Worm (Caenorhabditis elegans) whole organism, late embryonic: ENCODE measurements around the gene Y102E9.6.

ENCODE experiments used
- F13H6.1 ChIP-seq: sonication (generic microtip); optimal IDR thresholded peaks from 2 replicates; lab custom pipeline; 2016; ENCODE audit warnings: missing genetic modification characterization, missing compliant biosample characterization
- K02D7.2 ChIP-seq: sonication (generic microtip); optimal IDR thresholded peaks from 2 replicates; lab custom pipeline; 2017; ENCODE audit warnings: mild to moderate bottlenecking, missing genetic modification characterization, missing compliant biosample characterization
- Y22D7AL.16 ChIP-seq: sonication (generic microtip); optimal IDR thresholded peaks from 2 replicates; lab custom pipeline; 2016; ENCODE audit warnings: missing genetic modification characterization, missing compliant biosample characterization
- ahr-1 ChIP-seq: sonication (generic microtip); optimal IDR thresholded peaks from 2 replicates; lab custom pipeline; 2016; ENCODE audit warnings: missing genetic modification characterization, missing compliant biosample characterization
- ama-1 ChIP-seq: fragments of 150-350 bp; optimal IDR thresholded peaks from 2 replicates; lab custom pipeline; 2014
- ceh-14 ChIP-seq: sonication (generic microtip); optimal IDR thresholded peaks from 2 replicates; lab custom pipeline; 2016; ENCODE audit warnings: missing genotype, missing genetic modification characterization, missing compliant biosample characterization
- ceh-19 ChIP-seq: fragments of 200-800 bp; sonication (Bioruptor generic); optimal IDR thresholded peaks from 2 replicates; lab custom pipeline; 2018; ENCODE audit warnings: mild to moderate bottlenecking, missing genetic modification characterization, missing compliant biosample characterization
- ceh-2 ChIP-seq: sonication (generic microtip); optimal IDR thresholded peaks from 2 replicates; lab custom pipeline; 2016; ENCODE audit warnings: missing genotype, missing genetic modification characterization, missing compliant biosample characterization
- ceh-30 ChIP-seq: fragments of 150-350 bp; optimal IDR thresholded peaks from 2 replicates; lab custom pipeline; 2014; ENCODE audit warnings: missing biosample characterization, missing genetic modification characterization
- ceh-31 ChIP-seq: sonication (generic microtip); optimal IDR thresholded peaks from 2 replicates; lab custom pipeline; 2016; ENCODE audit warnings: missing genetic modification characterization, missing compliant biosample characterization
- ceh-34 ChIP-seq: sonication (generic microtip); optimal IDR thresholded peaks from 2 replicates; lab custom pipeline; 2016; ENCODE audit warnings: mild to moderate bottlenecking, missing genetic modification characterization, missing compliant biosample characterization
- ceh-45 ChIP-seq: fragments of 200-800 bp; sonication (Bioruptor generic); IDR thresholded peaks from 2 replicates; pipeline ENCODE4 v1.3.6; 2022; ENCODE audit warnings: missing genetic modification reagents, missing genetic modification characterization, missing compliant biosample characterization
- ceh-48 ChIP-seq: sonication (generic microtip); optimal IDR thresholded peaks from 2 replicates; lab custom pipeline; 2016; ENCODE audit warnings: missing genetic modification characterization, inconsistent platforms, missing compliant biosample characterization
- ceh-9 ChIP-seq: sonication (generic microtip); optimal IDR thresholded peaks from 2 replicates; lab custom pipeline; 2016; ENCODE audit warnings: mild to moderate bottlenecking, missing genetic modification characterization, inconsistent platforms, missing compliant biosample characterization
- che-1 ChIP-seq: sonication (generic microtip); optimal IDR thresholded peaks from 2 replicates; lab custom pipeline; 2016; ENCODE audit warnings: mild to moderate bottlenecking, missing genetic modification characterization, missing compliant biosample characterization
- dmd-4 ChIP-seq: sonication (generic microtip); optimal IDR thresholded peaks from 2 replicates; lab custom pipeline; 2016; ENCODE audit warnings: borderline replicate concordance, missing genetic modification characterization, missing compliant biosample characterization
- dve-1 ChIP-seq: sonication (generic microtip); optimal IDR thresholded peaks from 2 replicates; lab custom pipeline; 2017; ENCODE audit warnings: antibody characterized with exemption, mild to moderate bottlenecking, missing genetic modification characterization, missing compliant biosample characterization
- elt-2 ChIP-seq: sonication (generic microtip); optimal IDR thresholded peaks from 2 replicates; lab custom pipeline; 2016; ENCODE audit warnings: missing genetic modification reagents, missing genetic modification characterization, missing compliant biosample characterization
- elt-4 ChIP-seq: sonication (generic microtip); optimal IDR thresholded peaks from 2 replicates; lab custom pipeline; 2016; ENCODE audit warnings: missing genetic modification characterization, missing compliant biosample characterization
- fkh-10 ChIP-seq: fragments of 150-350 bp; optimal IDR thresholded peaks from 2 replicates; lab custom pipeline; 2014; ENCODE audit warnings: missing biosample characterization, missing genetic modification reagents, missing genetic modification characterization
- hlh-6 ChIP-seq: sonication (generic microtip); optimal IDR thresholded peaks from 2 replicates; lab custom pipeline; 2016; ENCODE audit warnings: missing genotype, missing genetic modification characterization, missing compliant biosample characterization
- hlh-8 ChIP-seq: sonication (generic microtip); optimal IDR thresholded peaks from 2 replicates; lab custom pipeline; 2016; ENCODE audit warnings: missing genotype, missing genetic modification characterization, missing compliant biosample characterization
- lim-6 ChIP-seq: sonication (generic microtip); optimal IDR thresholded peaks from 2 replicates; lab custom pipeline; 2016; ENCODE audit warnings: missing genetic modification characterization, missing compliant biosample characterization
- madf-2 ChIP-seq: sonication (generic microtip); optimal IDR thresholded peaks from 2 replicates; lab custom pipeline; 2017; ENCODE audit warnings: missing genetic modification characterization, missing compliant biosample characterization
- nhr-232 ChIP-seq: sonication (generic microtip); optimal IDR thresholded peaks from 2 replicates; lab custom pipeline; 2016; ENCODE audit warnings: missing genetic modification characterization, missing compliant biosample characterization
- npax-4 ChIP-seq: sonication (generic microtip); optimal IDR thresholded peaks from 2 replicates; lab custom pipeline; 2016; ENCODE audit warnings: missing genetic modification characterization, missing compliant biosample characterization
- pat-9 ChIP-seq: fragments of 200-800 bp; sonication (Bioruptor generic); optimal IDR thresholded peaks from 2 replicates; lab custom pipeline; 2018; ENCODE audit warnings: mild to moderate bottlenecking, missing genetic modification characterization, moderate library complexity, missing compliant biosample characterization
- pax-1 ChIP-seq: fragments of 150-350 bp; optimal IDR thresholded peaks from 2 replicates; lab custom pipeline; 2014; ENCODE audit warnings: missing biosample characterization, missing genetic modification characterization
- pros-1 ChIP-seq: fragments of 150-350 bp; optimal IDR thresholded peaks from 2 replicates; lab custom pipeline; 2014; ENCODE audit warnings: missing biosample characterization, missing genetic modification reagents, missing genetic modification characterization
- ref-2 ChIP-seq: sonication (generic microtip); optimal IDR thresholded peaks from 2 replicates; lab custom pipeline; 2016; ENCODE audit warnings: missing genetic modification characterization, missing compliant biosample characterization
- rnt-1 ChIP-seq: sonication (generic microtip); optimal IDR thresholded peaks from 2 replicates; lab custom pipeline; 2016; ENCODE audit warnings: missing genetic modification characterization, missing compliant biosample characterization
- sox-4 ChIP-seq: sonication (generic microtip); optimal IDR thresholded peaks from 2 replicates; lab custom pipeline; 2017; ENCODE audit warnings: mild to moderate bottlenecking, missing genetic modification characterization, inconsistent platforms, missing compliant biosample characterization
- tbx-2 ChIP-seq: sonication (generic microtip); optimal IDR thresholded peaks from 2 replicates; lab custom pipeline; 2016; ENCODE audit warnings: missing genetic modification characterization, missing compliant biosample characterization
- ttx-3 ChIP-seq: sonication (generic microtip); optimal IDR thresholded peaks from 2 replicates; lab custom pipeline; 2016; ENCODE audit warnings: missing genetic modification reagents, missing genetic modification characterization, missing compliant biosample characterization
- unc-42 ChIP-seq: sonication (generic microtip); optimal IDR thresholded peaks from 2 replicates; lab custom pipeline; 2016; ENCODE audit warnings: missing genotype, missing genetic modification characterization, missing compliant biosample characterization
- unc-55 ChIP-seq: sonication (generic microtip); optimal IDR thresholded peaks from 2 replicates; lab custom pipeline; 2017; ENCODE audit warnings: missing biosample characterization, missing genetic modification reagents, missing genetic modification characterization
- ztf-16 ChIP-seq: sonication (generic microtip); optimal IDR thresholded peaks from 2 replicates; lab custom pipeline; 2017; ENCODE audit warnings: missing genetic modification characterization, missing compliant biosample characterization

Gene Y102E9.6

ce11 chrIII:6734420-6734819 is 2.0 kb downstream of the Y102E9.6 start, which contains the start of gene Y102E9.3:
Y102E9.3 (minus strand) TSS chrIII:6734520.
- TF ChIP-seq pros-1, result no peak
- no peak for TF ChIP-seq ceh-9 (tag; lab: Kevin White, UChicago)
- no peak for TF ChIP-seq sox-4 (tag; lab: Kevin White, UChicago)
- no peak for TF ChIP-seq madf-2 (tag; lab: Kevin White, UChicago)
- no peak for TF ChIP-seq unc-55
- TF ChIP-seq rnt-1 (tag; lab: Kevin White, UChicago), result no peak
- TF ChIP-seq dve-1, result no peak
- TF ChIP-seq fkh-10, result no peak
- TF ChIP-seq ceh-31 (tag; lab: Kevin White, UChicago), result no peak
- no peak for TF ChIP-seq ttx-3 (tag; lab: Kevin White, UChicago)
- no peak for TF ChIP-seq ama-1 (lab: Kevin White, UChicago)
- TF ChIP-seq lim-6 (tag; lab: Kevin White, UChicago), result no peak
- TF ChIP-seq, all 69 proteins: peak for 0

ce11 chrIII:6731285-6731684 is 5.2 kb downstream of the Y102E9.6 start:
- no peak for TF ChIP-seq ceh-31 (tag; lab: Kevin White, UChicago)
- TF ChIP-seq ceh-34 (tag; lab: Kevin White, UChicago), result no peak
- no peak for TF ChIP-seq ceh-30 (tag; lab: Kevin White, UChicago)

- TF ChIP-seq ceh-19 (GFP tag; lab: Kevin White, UChicago) (no peak), madf-2 (tag; lab: Kevin White, UChicago) (no peak), nhr-232 (tag; lab: Kevin White, UChicago) (no peak), npax-4 (tag; lab: Kevin White, UChicago) (no peak), F13H6.1 (tag; lab: Kevin White, UChicago) (no peak), pat-9 (tag; lab: Kevin White, UChicago) (no peak), K02D7.2 (tag; lab: Kevin White, UChicago) (no peak), Y22D7AL.16 (no peak), tbx-2 (tag; lab: Kevin White, UChicago) (no peak), dmd-4 (tag; lab: Kevin White, UChicago) (no peak), ztf-16 (tag; lab: Kevin White, UChicago) (no peak), ahr-1 (tag; lab: Kevin White, UChicago) (no peak), hlh-6 (tag; lab: Kevin White, UChicago) (no peak), pax-1 (no peak), hlh-8 (tag; lab: Kevin White, UChicago) (no peak), ceh-31 (tag; lab: Kevin White, UChicago) (no peak), elt-2 (tag; lab: Kevin White, UChicago) (no peak), unc-42 (tag; lab: Kevin White, UChicago) (no peak), ref-2 (no peak), elt-4 (tag; lab: Kevin White, UChicago) (no peak)
These were observed 6.1 kb downstream of the Y102E9.6 start, which contains the start of the genes Y102E9.5 and odr-4 for ce11 chrIII:6730185-6730850. Y102E9.5 (minus strand) TSS chrIII:6730285. odr-4 (plus strand) TSS chrIII:6730800.

- TF ChIP-seq ahr-1 (tag; lab: Kevin White, UChicago), result no peak
- TF ChIP-seq ceh-19 (GFP tag; lab: Kevin White, UChicago), result no peak
- TF ChIP-seq ceh-45 (GFP tag; lab: Robert Waterston, UW), result no peak
- TF ChIP-seq tbx-2 (tag; lab: Kevin White, UChicago), result no peak
- no peak for TF ChIP-seq ceh-14 (tag; lab: Kevin White, UChicago)
- TF ChIP-seq che-1 (tag; lab: Kevin White, UChicago), result no peak
- no peak for TF ChIP-seq ceh-48 (tag; lab: Kevin White, UChicago)
- TF ChIP-seq ceh-2 (tag; lab: Kevin White, UChicago), result no peak
- TF ChIP-seq, all 69 proteins: peak for 0
These were observed 11.0 kb downstream of the Y102E9.6 start, which contains the start of gene wdr-4 for ce11 chrIII:6725489-6725888. wdr-4 (plus strand) TSS chrIII:6725789.
